Fruit fly (Drosophila melanogaster) whole organism, adult: ENCODE measurements around the gene CG17803.

Experiments used
- CG11617 ChIP-seq: fragments of 200-800 bp; sonication (Bioruptor generic); optimal IDR thresholded peaks from 2 replicates; lab custom pipeline; 2017; ENCODE audit warnings: mild to moderate bottlenecking, missing biosample characterization, missing genetic modification reagents, missing genetic modification characterization
- Hr96 ChIP-seq: fragments of 200-800 bp; sonication (Bioruptor generic); optimal IDR thresholded peaks from 2 replicates; lab custom pipeline; 2016; ENCODE audit warnings: missing biosample characterization, missing genetic modification characterization
- Mnt ChIP-seq: fragments of 200-800 bp; sonication (Bioruptor generic); optimal IDR thresholded peaks from 2 replicates; lab custom pipeline; 2016; ENCODE audit warnings: missing biosample characterization, mild to moderate bottlenecking, missing genetic modification characterization
- ovo ChIP-seq: fragments of 200-800 bp; sonication (Bioruptor generic); optimal IDR thresholded peaks from 2 replicates; lab custom pipeline; 2016; ENCODE audit warnings: missing biosample characterization, missing genetic modification characterization

DNA sequence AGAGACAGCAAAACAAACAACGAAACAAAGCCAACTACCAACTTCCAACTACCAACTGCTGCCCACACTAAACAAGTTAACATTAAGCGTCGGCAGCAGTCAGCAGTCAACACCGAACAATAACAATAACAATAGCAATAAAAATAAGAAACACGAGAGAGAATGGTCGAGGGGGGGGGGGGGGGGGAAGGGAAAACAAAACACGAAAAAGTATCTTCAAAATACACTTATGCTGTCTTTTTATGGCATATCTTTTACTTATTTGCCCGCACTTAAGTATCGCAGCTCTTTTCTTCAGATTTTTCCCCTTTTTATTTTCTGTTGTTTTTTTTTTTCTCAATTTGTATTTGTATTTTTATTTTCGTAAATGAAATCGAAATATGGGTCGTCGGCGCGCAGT, 8.0 kb downstream of the CG17803 start:
- TF ChIP-seq ovo: no peak
- TF ChIP-seq CG11617 (GFP tag; lab: Kevin White, UChicago): no peak
- TF ChIP-seq Hr96 (GFP tag; lab: Kevin White, UChicago): no peak
- TF ChIP-seq Mnt: no peak
